Worm (Caenorhabditis elegans) whole organism, L3 larva: ENCODE data around the gene fbxa-154.
"Not testable (repeated sequence)": the region's sequence is repeated elsewhere in the genome, so short reads cannot be mapped to it uniquely, and the experiment has no call there.

Source experiments
- R02D3.7 ChIP-seq: fragments of 150-350 bp; optimal IDR thresholded peaks from 2 replicates; lab custom pipeline; 2014; ENCODE audit warnings: missing biosample characterization, missing genetic modification characterization
- ZK546.5 ChIP-seq: sonication (generic microtip); optimal IDR thresholded peaks from 2 replicates; lab custom pipeline; 2017; ENCODE audit warnings: missing biosample characterization, missing genetic modification characterization
- aly-2 ChIP-seq: fragments of 150-350 bp; optimal IDR thresholded peaks from 2 replicates; lab custom pipeline; 2014; ENCODE audit warnings: missing biosample characterization, missing genetic modification characterization
- ceh-16 ChIP-seq: sonication (generic microtip); optimal IDR thresholded peaks from 2 replicates; lab custom pipeline; 2017; ENCODE audit warnings: missing biosample characterization, missing genetic modification characterization
- ceh-28 ChIP-seq: fragments of 150-350 bp; optimal IDR thresholded peaks from 2 replicates; lab custom pipeline; 2014; ENCODE audit warnings: missing biosample characterization, missing genetic modification reagents, missing genetic modification characterization
- ceh-82 ChIP-seq: fragments of 150-350 bp; optimal IDR thresholded peaks from 2 replicates; lab custom pipeline; 2014; ENCODE audit warnings: missing biosample characterization, missing genetic modification characterization
- ceh-9 ChIP-seq: sonication (generic microtip); optimal IDR thresholded peaks from 2 replicates; lab custom pipeline; 2018; ENCODE audit warnings: missing biosample characterization, missing genetic modification characterization
- daf-12 ChIP-seq: fragments of 150-350 bp; optimal IDR thresholded peaks from 2 replicates; lab custom pipeline; 2014; ENCODE audit warnings: missing biosample characterization, missing genetic modification reagents, missing genetic modification characterization
- egl-27 ChIP-seq: sonication (generic microtip); optimal IDR thresholded peaks from 4 replicates; lab custom pipeline; 2017; ENCODE audit warnings: missing biosample characterization, missing genetic modification reagents, missing genetic modification characterization
- egl-5 ChIP-seq: fragments of 150-350 bp; optimal IDR thresholded peaks from 2 replicates; lab custom pipeline; 2017; ENCODE audit warnings: missing biosample characterization, missing genetic modification reagents, missing genetic modification characterization, inconsistent platforms
- elt-1 ChIP-seq: fragments of 150-350 bp; optimal IDR thresholded peaks from 2 replicates; lab custom pipeline; 2014; ENCODE audit warnings: missing biosample characterization, missing genetic modification characterization
- elt-3 ChIP-seq, 3 experiments: fragments of 150-350 bp in 1 of 3; sonication (generic microtip) in 2 of 3; optimal IDR thresholded peaks; 2 replicates in 2 of 3; 4 replicates in 1 of 3; lab custom pipeline; 2014 to 2017; ENCODE audit warnings: missing biosample characterization in 3 of 3, missing genetic modification characterization in 3 of 3
- eor-1 ChIP-seq, 2 experiments: fragments of 150-350 bp; optimal IDR thresholded peaks; 2 replicates each; lab custom pipeline; 2014 to 2018; ENCODE audit warnings: missing biosample characterization in 2 of 2, missing genetic modification characterization in 2 of 2
- fkh-2 ChIP-seq: fragments of 150-350 bp; optimal IDR thresholded peaks from 2 replicates; lab custom pipeline; 2014; ENCODE audit warnings: missing biosample characterization, missing genetic modification reagents, missing genetic modification characterization
- fos-1 ChIP-seq: fragments of 150-350 bp; optimal IDR thresholded peaks from 2 replicates; lab custom pipeline; 2014; ENCODE audit warnings: missing biosample characterization, missing genetic modification characterization
- lin-39 ChIP-seq: fragments of 150-350 bp; optimal IDR thresholded peaks from 2 replicates; lab custom pipeline; 2018; ENCODE audit warnings: missing biosample characterization, missing genetic modification reagents, missing genetic modification characterization
- mdl-1 ChIP-seq: fragments of 150-350 bp; optimal IDR thresholded peaks from 2 replicates; lab custom pipeline; 2014; ENCODE audit warnings: missing biosample characterization, missing genetic modification characterization
- mml-1 ChIP-seq: fragments of 150-350 bp; sonication (generic microtip); optimal IDR thresholded peaks from 3 replicates; lab custom pipeline; 2014; ENCODE audit warnings: missing biosample characterization, missing genetic modification characterization
- nfya-1 ChIP-seq: sonication (generic microtip); optimal IDR thresholded peaks from 2 replicates; lab custom pipeline; 2017; ENCODE audit warnings: missing genetic modification characterization, mild to moderate bottlenecking, missing compliant biosample characterization, antibody characterized with exemption, moderate library complexity; ENCODE audit not compliant: insufficient read depth
- nhr-12 ChIP-seq: fragments of 150-350 bp; optimal IDR thresholded peaks from 2 replicates; lab custom pipeline; 2014; ENCODE audit warnings: missing biosample characterization, missing genetic modification characterization
- nhr-28 ChIP-seq: fragments of 150-350 bp; optimal IDR thresholded peaks from 2 replicates; lab custom pipeline; 2014; ENCODE audit warnings: missing biosample characterization, missing genetic modification characterization
- nhr-43 ChIP-seq: sonication (generic microtip); optimal IDR thresholded peaks from 2 replicates; lab custom pipeline; 2016; ENCODE audit warnings: mild to moderate bottlenecking, missing genetic modification characterization, missing compliant biosample characterization; ENCODE audit not compliant: poor library complexity, severe bottlenecking
- nhr-76 ChIP-seq: fragments of 150-350 bp; sonication (generic microtip); optimal IDR thresholded peaks from 5 replicates; lab custom pipeline; 2014; ENCODE audit warnings: missing biosample characterization, missing genetic modification characterization
- pha-4 ChIP-seq: fragments of 150-350 bp; optimal IDR thresholded peaks from 2 replicates; lab custom pipeline; 2014; ENCODE audit warnings: missing biosample characterization, missing genetic modification reagents, missing genetic modification characterization
- pqm-1 ChIP-seq: fragments of 150-350 bp; optimal IDR thresholded peaks from 2 replicates; lab custom pipeline; 2017; ENCODE audit warnings: missing biosample characterization, missing genetic modification characterization, inconsistent platforms
- sea-2 ChIP-seq: fragments of 150-350 bp; sonication (generic microtip); optimal IDR thresholded peaks from 4 replicates; lab custom pipeline; 2014; ENCODE audit warnings: missing biosample characterization, missing genetic modification reagents, missing genetic modification characterization
- skn-1 ChIP-seq: fragments of 150-350 bp; optimal IDR thresholded peaks from 2 replicates; lab custom pipeline; 2014; ENCODE audit warnings: missing biosample characterization, missing genetic modification characterization
- snpc-4 ChIP-seq: fragments of 150-350 bp; optimal IDR thresholded peaks from 2 replicates; lab custom pipeline; 2014; ENCODE audit warnings: missing biosample characterization, missing genetic modification characterization
- tbx-2 ChIP-seq: sonication (generic microtip); optimal IDR thresholded peaks from 2 replicates; lab custom pipeline; 2016; ENCODE audit warnings: mild to moderate bottlenecking, missing genetic modification characterization, missing compliant biosample characterization
- unc-62 ChIP-seq: fragments of 150-350 bp; sonication (generic microtip); optimal IDR thresholded peaks from 4 replicates; lab custom pipeline; 2014; ENCODE audit warnings: missing biosample characterization, missing genetic modification reagents, missing genetic modification characterization
- zag-1 ChIP-seq: fragments of 150-350 bp; optimal IDR thresholded peaks from 2 replicates; lab custom pipeline; 2014; ENCODE audit warnings: missing biosample characterization, missing genetic modification characterization
- ztf-11 ChIP-seq: fragments of 150-350 bp; optimal IDR thresholded peaks from 2 replicates; lab custom pipeline; 2014; ENCODE audit warnings: missing biosample characterization, missing genetic modification characterization
- ztf-4 ChIP-seq: fragments of 150-350 bp; optimal IDR thresholded peaks from 2 replicates; lab custom pipeline; 2014; ENCODE audit warnings: missing biosample characterization, missing genetic modification characterization

fbxa-154 gene

DNA sequence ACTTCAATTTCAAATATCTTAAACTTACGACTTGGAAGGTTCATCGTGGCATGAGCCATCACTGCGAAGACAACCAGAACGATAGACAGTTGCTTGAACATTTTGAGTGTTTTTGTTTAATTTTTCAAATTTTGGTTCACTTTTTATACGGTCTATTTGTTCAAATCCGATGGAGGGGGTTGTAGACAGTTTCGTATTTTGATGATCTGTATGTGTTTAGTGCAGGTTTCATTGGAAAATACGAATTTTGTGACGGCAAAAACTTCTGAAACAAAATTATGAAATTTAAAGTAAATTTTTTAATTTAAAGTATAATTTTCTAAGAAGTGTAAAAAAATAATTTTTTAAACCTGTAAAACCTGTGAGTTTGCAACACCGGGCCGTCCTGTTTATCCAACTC lies 38.2 kb upstream of the fbxa-154 start, which contains the start of gene C55A1.4:
Gene C55A1.4, minus strand, starts transcription at position 101 of the 400 bp plus-strand sequence.
- TF ChIP-seq eor-1 (tag; optimal IDR thresholded peaks at IDR 0.05; lab: Kevin White, UChicago); skn-1 (tag; lab: Kevin White, UChicago); ceh-16 (tag; lab: Kevin White, UChicago): not testable (repeated sequence)

DNA sequence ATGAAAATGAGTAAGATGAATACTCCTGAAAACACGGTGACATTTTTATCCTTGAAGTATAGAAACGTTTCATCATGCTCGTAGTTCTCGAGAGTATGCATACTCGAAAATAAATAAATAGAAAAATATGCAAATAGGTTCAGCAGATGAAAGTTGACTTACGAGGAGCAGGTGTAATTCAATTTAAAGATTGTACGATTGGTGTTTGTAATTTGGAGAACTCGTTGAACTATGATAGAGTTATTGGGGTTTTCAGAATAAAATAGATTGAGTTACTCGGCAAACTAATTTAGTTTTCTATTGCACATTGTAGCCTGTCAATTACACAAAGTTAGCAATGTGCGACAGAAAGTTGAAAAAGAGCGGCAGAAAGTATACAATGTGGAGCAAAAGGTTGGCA lies 33.9 kb upstream of the fbxa-154 start, which contains the start of gene srz-44:
Gene srz-44, minus strand, starts transcription at position 101 of the 400 bp plus-strand sequence.
- TF ChIP-seq ZK546.5 (tag; lab: Kevin White, UChicago) (no peak), fos-1 (no peak), pqm-1 (tag; lab: Kevin White, UChicago) (no peak), mml-1 (tag; lab: Kevin White, UChicago) (no peak), elt-3 (tag; optimal IDR thresholded peaks at IDR 0.05; lab: Kevin White, UChicago) (no peak), nhr-43 (tag; lab: Kevin White, UChicago) (no peak), aly-2 (no peak)
- TF ChIP-seq, all 47 proteins: peak for 0

DNA sequence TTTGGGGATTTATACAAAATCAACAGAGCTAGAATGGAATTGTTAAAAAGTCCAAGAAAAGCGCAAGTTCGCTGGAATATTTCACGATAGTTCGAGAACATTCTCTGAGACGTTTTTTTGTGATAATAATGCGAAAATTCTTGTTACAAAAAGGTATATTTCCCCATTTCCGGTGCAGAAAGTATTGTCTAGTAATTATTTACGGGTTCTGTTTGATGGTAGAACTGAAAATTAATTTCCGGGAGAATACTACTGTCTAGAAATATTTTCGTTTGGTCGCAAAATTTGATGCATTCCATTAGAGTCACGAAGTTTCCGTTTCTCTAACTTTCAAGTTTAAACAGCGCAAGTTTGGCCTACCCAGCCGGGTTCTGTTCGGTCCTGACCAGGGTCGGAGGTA lies 24.6 kb upstream of the fbxa-154 start, which contains the start of gene str-248:
Gene str-248, minus strand, starts transcription at position 101 of the 400 bp plus-strand sequence.
- TF ChIP-seq R02D3.7 (tag; lab: Kevin White, UChicago) (no peak), ceh-16 (tag; lab: Kevin White, UChicago) (no peak), nhr-12 (tag; lab: Kevin White, UChicago) (no peak), snpc-4 (tag; lab: Kevin White, UChicago) (no peak), lin-39 (tag; lab: Kevin White, UChicago) (no peak), pha-4 (no peak), pqm-1 (tag; lab: Kevin White, UChicago) (no peak), tbx-2 (tag; lab: Kevin White, UChicago) (no peak), egl-27 (tag; lab: Kevin White, UChicago) (no peak), sea-2 (GFP tag; lab: Kevin White, UChicago) (no peak), nfya-1 (tag; lab: Kevin White, UChicago) (no peak), ztf-4 (tag; lab: Kevin White, UChicago) (no peak)

DNA sequence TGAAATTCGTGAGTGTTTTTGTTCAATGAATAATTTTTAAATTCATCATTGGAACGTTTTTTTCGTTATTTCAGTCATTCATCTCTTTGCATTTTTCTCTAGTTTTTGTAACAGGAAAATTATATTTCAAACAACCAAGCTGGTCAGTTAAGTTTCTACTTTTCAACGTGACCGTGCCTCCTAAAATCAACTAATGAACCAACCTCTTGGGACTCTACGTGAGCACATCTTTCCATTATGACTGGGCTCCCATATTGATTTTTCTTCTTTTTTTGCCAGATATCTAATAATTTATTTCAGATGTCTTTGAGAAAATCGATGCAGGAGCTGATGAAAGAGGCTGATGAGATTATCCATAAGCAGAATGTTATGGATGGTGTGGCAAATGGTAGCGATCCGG lies 20.6 kb upstream of the fbxa-154 start, which contains the start of gene C55A1.11:
Gene C55A1.11, plus strand, starts transcription at position 301 of the 400 bp plus-strand sequence.
- no peak for TF ChIP-seq nhr-12 (tag; lab: Kevin White, UChicago)
- no peak for TF ChIP-seq skn-1 (tag; lab: Kevin White, UChicago)
- no peak for TF ChIP-seq unc-62 (GFP tag; lab: Kevin White, UChicago)
- no peak for TF ChIP-seq ceh-16 (tag; lab: Kevin White, UChicago)
- no peak for TF ChIP-seq sea-2 (GFP tag; lab: Kevin White, UChicago)
- TF ChIP-seq egl-27 (tag; lab: Kevin White, UChicago): no peak
- TF ChIP-seq zag-1: no peak
- no peak for TF ChIP-seq ceh-82 (tag; lab: Kevin White, UChicago)
- TF ChIP-seq egl-5 (tag; lab: Kevin White, UChicago): no peak
- TF ChIP-seq elt-1: no peak
- no peak for TF ChIP-seq nhr-28
- TF ChIP-seq fkh-2: no peak
- TF ChIP-seq R02D3.7 (tag; lab: Kevin White, UChicago): no peak
- TF ChIP-seq daf-12 (tag; lab: Kevin White, UChicago): no peak
- no peak for TF ChIP-seq ceh-9 (tag; lab: Kevin White, UChicago)
- TF ChIP-seq mdl-1: no peak

DNA sequence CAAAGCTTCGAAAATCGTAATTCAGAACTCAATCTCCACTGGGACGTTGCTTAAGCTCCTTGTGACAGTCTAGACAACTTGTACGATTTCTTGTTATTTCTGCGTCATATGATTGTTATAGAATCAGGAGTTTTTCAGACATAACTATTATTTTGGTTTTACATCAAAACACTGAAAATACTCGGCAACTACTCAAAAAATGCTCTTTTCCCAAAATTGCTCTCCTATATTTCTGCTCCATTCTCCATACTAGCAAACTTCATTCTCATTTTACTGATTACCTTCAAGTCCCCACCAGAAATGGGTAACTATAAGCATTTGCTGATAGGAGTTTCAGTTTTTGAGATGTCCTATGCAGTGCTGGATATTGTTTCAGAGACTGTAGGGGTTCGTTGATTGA lies 16.6 kb upstream of the fbxa-154 start, which contains the start of gene C55A1.1:
Gene C55A1.1, plus strand, starts transcription at position 301 of the 400 bp plus-strand sequence.
- TF ChIP-seq fos-1 (no peak), nhr-43 (tag; lab: Kevin White, UChicago) (no peak), ceh-82 (tag; lab: Kevin White, UChicago) (no peak), nhr-76 (tag; lab: Kevin White, UChicago) (no peak), zag-1 (no peak), pha-4 (no peak), ztf-11 (tag; lab: Kevin White, UChicago) (no peak), eor-1 (tag; optimal IDR thresholded peaks at IDR 0.05; lab: Kevin White, UChicago) (no peak), daf-12 (tag; lab: Kevin White, UChicago) (no peak), fkh-2 (no peak), ceh-28 (tag; lab: Kevin White, UChicago) (no peak), aly-2 (no peak)
